Worm (Caenorhabditis elegans) whole organism, L4/young adult: Measurements from ENCODE around the gene sun-1.

ENCODE experiments used
- W03F9.2 ChIP-seq: fragments of 150-350 bp; optimal IDR thresholded peaks from 2 replicates; lab custom pipeline; 2014; ENCODE audit warnings: missing biosample characterization, missing genetic modification characterization
- him-1 ChIP-seq: sonication (generic microtip); optimal IDR thresholded peaks from 2 replicates; lab custom pipeline; 2016; ENCODE audit warnings: missing genotype, missing genetic modification reagents, missing genetic modification characterization, missing compliant biosample characterization

DNA sequence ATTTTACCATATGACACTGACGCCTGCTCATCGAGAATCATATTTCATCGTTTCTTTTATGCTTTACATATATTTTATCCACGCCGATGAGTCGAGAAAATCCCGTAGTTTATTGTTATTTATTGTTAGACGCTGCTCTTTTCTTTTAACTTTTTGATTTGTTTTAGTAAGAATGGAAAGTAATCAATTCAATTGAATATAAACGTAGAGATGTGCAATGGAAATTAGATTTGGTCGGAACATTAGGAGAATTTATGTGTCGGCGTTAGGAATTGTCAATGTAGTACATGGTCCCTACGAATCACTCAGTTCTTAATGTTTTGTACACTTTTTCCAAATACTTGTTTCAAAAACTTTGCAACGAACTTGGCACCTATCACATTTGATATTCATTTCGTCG is 28.1 kb downstream of the sun-1 start:
- TF ChIP-seq him-1 (tag; lab: Kevin White, UChicago) (no peak), W03F9.2 (no peak)
